Worm (Caenorhabditis elegans) whole organism, early embryonic: ENCODE results near the gene C36C9.12.
"Not testable (repeated sequence)": the region's sequence is repeated elsewhere in the genome, so short reads cannot be mapped to it uniquely, and the experiment has no call there.

ENCODE experiments used
- B0310.2 ChIP-seq: sonication (generic microtip); optimal IDR thresholded peaks from 2 replicates; lab custom pipeline; 2016; ENCODE audit warnings: mild to moderate bottlenecking, missing genetic modification characterization, missing compliant biosample characterization
- F13C5.2 ChIP-seq: sonication (generic microtip); optimal IDR thresholded peaks from 2 replicates; lab custom pipeline; 2017; ENCODE audit warnings: mild to moderate bottlenecking, missing genetic modification characterization, inconsistent platforms, missing compliant biosample characterization
- aly-1 ChIP-seq: sonication (generic microtip); optimal IDR thresholded peaks from 2 replicates; lab custom pipeline; 2016; ENCODE audit warnings: missing genetic modification characterization, missing compliant biosample characterization
- ama-1 ChIP-seq: fragments of 150-350 bp; optimal IDR thresholded peaks from 2 replicates; lab custom pipeline; 2014
- ceh-13 ChIP-seq: fragments of 200-800 bp; sonication (Bioruptor generic); optimal IDR thresholded peaks from 2 replicates; lab custom pipeline; 2018; ENCODE audit warnings: mild to moderate bottlenecking, missing genetic modification characterization, missing compliant biosample characterization
- ceh-36 ChIP-seq: sonication (generic microtip); optimal IDR thresholded peaks from 2 replicates; lab custom pipeline; 2016; ENCODE audit warnings: missing genetic modification characterization, inconsistent platforms, missing compliant biosample characterization
- ets-7 ChIP-seq: sonication (generic microtip); optimal IDR thresholded peaks from 2 replicates; lab custom pipeline; 2016; ENCODE audit warnings: missing genotype, missing genetic modification characterization, missing compliant biosample characterization
- flt-1 ChIP-seq: fragments of 200-800 bp; sonication (Bioruptor generic); IDR thresholded peaks from 2 replicates; pipeline ENCODE4 v1.3.6; 2022; ENCODE audit warnings: missing genetic modification characterization, missing compliant biosample characterization
- hmbx-1 ChIP-seq: sonication (generic microtip); optimal IDR thresholded peaks from 2 replicates; lab custom pipeline; 2016; ENCODE audit warnings: mild to moderate bottlenecking, missing genetic modification characterization, missing compliant biosample characterization
- hmg-4 ChIP-seq: fragments of 200-800 bp; sonication (Bioruptor generic); optimal IDR thresholded peaks from 2 replicates; lab custom pipeline; 2018; ENCODE audit warnings: mild to moderate bottlenecking, missing genetic modification characterization, missing compliant biosample characterization
- hnd-1 ChIP-seq: sonication (generic microtip); optimal IDR thresholded peaks from 2 replicates; lab custom pipeline; 2016; ENCODE audit warnings: missing genetic modification characterization, missing compliant biosample characterization
- pes-1 ChIP-seq: fragments of 200-800 bp; sonication (Bioruptor generic); IDR thresholded peaks from 2 replicates; pipeline ENCODE4 v1.3.6; 2022; ENCODE audit warnings: missing genetic modification reagents, missing genetic modification characterization, missing compliant biosample characterization
- scrt-1 ChIP-seq: fragments of 200-800 bp; sonication (Bioruptor generic); IDR thresholded peaks from 2 replicates; pipeline ENCODE4 v1.3.6; 2022; ENCODE audit warnings: missing genetic modification characterization, missing compliant biosample characterization
- sea-1 ChIP-seq: fragments of 200-800 bp; sonication (Bioruptor generic); conservative IDR thresholded peaks from 2 replicates; pipeline ENCODE4 v1.3.6; 2022; ENCODE audit warnings: missing genetic modification characterization, missing compliant biosample characterization
- tbx-11 ChIP-seq: fragments of 200-800 bp; sonication (Bioruptor generic); IDR thresholded peaks from 2 replicates; pipeline ENCODE4 v1.3.6; 2022; ENCODE audit warnings: missing genetic modification characterization, missing compliant biosample characterization
- tbx-37 ChIP-seq: fragments of 200-800 bp; sonication (Bioruptor generic); conservative IDR thresholded peaks from 2 replicates; pipeline ENCODE4 v1.3.6; 2022; ENCODE audit warnings: missing genetic modification reagents, missing genetic modification characterization, missing compliant biosample characterization
- tra-4 ChIP-seq: sonication (generic microtip); optimal IDR thresholded peaks from 2 replicates; lab custom pipeline; 2017; ENCODE audit warnings: missing genetic modification characterization, missing compliant biosample characterization

C36C9.12 gene

DNA sequence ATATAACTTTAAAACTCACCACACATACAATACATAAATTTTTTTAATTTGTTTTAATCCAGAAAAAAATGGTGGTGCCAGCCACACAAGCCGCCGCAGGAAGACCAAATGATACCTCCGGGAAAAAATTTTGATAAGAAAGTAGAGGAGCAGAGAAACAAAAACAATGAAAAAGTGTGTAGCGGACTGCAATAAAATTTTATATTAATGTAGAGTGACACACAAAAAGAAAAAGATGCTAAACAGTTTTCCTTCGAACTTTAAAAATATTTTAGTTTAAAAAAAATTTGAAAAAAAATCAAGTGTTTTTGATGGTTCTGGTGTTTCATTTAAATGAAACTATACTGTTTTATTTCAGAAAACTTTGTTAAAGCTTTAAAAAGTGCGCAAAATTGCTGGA, at the start of gene C36C9.12:
TSS of gene C36C9.12 (minus strand) at position 101 of the 400 bp plus-strand sequence.
- not testable (repeated sequence) for TF ChIP-seq ceh-13 (GFP tag; lab: Kevin White, UChicago); ets-7 (tag; lab: Kevin White, UChicago); tra-4 (tag; lab: Kevin White, UChicago)

DNA sequence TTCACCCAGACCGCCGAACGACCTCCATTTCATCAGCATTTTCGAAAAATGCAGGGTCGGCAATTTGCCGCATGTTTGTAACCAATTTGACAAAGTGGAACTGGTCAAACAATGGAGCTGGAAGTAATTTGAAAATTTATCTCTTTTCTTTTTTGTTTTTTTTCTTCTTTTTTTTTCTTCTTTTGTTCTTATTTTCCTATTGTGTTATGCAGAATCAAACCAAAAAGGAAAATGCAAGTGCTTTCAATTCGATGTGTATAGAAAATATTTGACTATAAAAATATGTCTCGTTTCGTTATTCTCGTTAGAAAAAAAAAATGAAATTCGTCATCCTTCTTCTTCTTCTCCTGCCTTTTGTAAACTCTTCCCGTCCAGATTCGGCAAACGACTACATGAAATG, 47.7 kb upstream of the C36C9.12 start, which contains the start of gene F07G6.10:
TSS of gene F07G6.10 (plus strand) at position 301 of the 400 bp plus-strand sequence.
- TF ChIP-seq tra-4 (tag; lab: Kevin White, UChicago) (no peak), sea-1 (GFP tag; lab: Robert Waterston, UW) (no peak), tbx-37 (GFP tag; lab: Robert Waterston, UW) (no peak), hnd-1 (tag; lab: Kevin White, UChicago) (no peak), scrt-1 (GFP tag; lab: Robert Waterston, UW) (no peak), B0310.2 (tag; lab: Kevin White, UChicago) (no peak), ets-7 (tag; lab: Kevin White, UChicago) (no peak), aly-1 (no peak), ceh-13 (GFP tag; lab: Kevin White, UChicago) (no peak), hmbx-1 (tag; lab: Kevin White, UChicago) (no peak), pes-1 (GFP tag; lab: Robert Waterston, UW) (no peak), flt-1 (GFP tag; lab: Robert Waterston, UW) (no peak), ama-1 (lab: Kevin White, UChicago) (no peak), F13C5.2 (no peak), hmg-4 (no peak), tbx-11 (GFP tag; lab: Robert Waterston, UW) (no peak), ceh-36 (no peak)

DNA sequence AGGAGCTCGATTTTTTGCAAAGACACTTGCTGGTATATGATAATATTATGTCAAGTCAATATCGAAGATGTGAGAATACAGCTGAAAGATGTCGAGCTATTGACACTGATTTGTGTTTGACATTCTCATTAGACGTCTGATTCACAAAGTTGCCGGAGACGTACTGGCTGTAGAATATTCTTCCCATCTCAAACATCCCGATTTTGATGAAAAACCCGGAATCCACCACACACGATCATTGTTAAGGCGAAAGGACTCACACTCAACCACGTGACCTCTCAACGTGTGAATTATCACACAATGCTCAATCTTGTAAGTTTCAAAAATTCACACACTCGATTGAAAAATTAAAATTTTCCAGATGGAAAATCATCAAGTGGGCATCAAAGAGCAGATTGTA, 46.0 kb upstream of the C36C9.12 start, which contains the start of gene F07G6.12:
TSS of gene F07G6.12 (plus strand) at position 301 of the 400 bp plus-strand sequence.
- TF ChIP-seq ama-1 (lab: Kevin White, UChicago) (no peak), sea-1 (GFP tag; lab: Robert Waterston, UW) (no peak), pes-1 (GFP tag; lab: Robert Waterston, UW) (no peak), tbx-11 (GFP tag; lab: Robert Waterston, UW) (no peak), hmbx-1 (tag; lab: Kevin White, UChicago) (no peak)

DNA sequence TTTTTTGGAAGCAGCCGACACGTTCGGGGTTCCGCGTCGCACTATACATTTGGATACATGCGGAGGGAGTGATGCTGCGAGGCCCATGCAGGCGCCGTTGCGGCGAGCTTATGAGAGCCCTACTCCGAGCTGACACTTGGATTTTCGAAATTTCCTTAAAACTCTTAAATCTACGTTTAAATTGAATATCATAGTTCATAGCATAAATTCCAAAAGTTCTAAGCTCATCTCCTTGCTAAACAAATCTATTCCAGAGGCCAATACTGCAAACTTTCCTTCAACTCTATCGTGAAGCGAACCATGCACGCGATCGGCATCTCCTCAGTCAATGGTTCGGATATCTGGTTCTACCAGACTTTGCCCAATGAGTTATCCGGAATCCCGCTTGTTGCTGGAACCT, 39.7 kb upstream of the C36C9.12 start, which contains the start of gene dgn-3:
TSS of gene dgn-3 (plus strand) at position 301 of the 400 bp plus-strand sequence.
- TF ChIP-seq ceh-13 (GFP tag; lab: Kevin White, UChicago), result no peak
- TF ChIP-seq aly-1, result no peak
- no peak for TF ChIP-seq scrt-1 (GFP tag; lab: Robert Waterston, UW)
- TF ChIP-seq B0310.2 (tag; lab: Kevin White, UChicago), result no peak
- no peak for TF ChIP-seq ceh-36
- TF ChIP-seq ets-7 (tag; lab: Kevin White, UChicago), result no peak
- no peak for TF ChIP-seq hmbx-1 (tag; lab: Kevin White, UChicago)
- no peak for TF ChIP-seq flt-1 (GFP tag; lab: Robert Waterston, UW)
- no peak for TF ChIP-seq hmg-4
- TF ChIP-seq tbx-11 (GFP tag; lab: Robert Waterston, UW), result no peak
- TF ChIP-seq F13C5.2, result no peak
- no peak for TF ChIP-seq pes-1 (GFP tag; lab: Robert Waterston, UW)
- TF ChIP-seq tra-4 (tag; lab: Kevin White, UChicago), result no peak
- no peak for TF ChIP-seq hnd-1 (tag; lab: Kevin White, UChicago)
- TF ChIP-seq tbx-37 (GFP tag; lab: Robert Waterston, UW), result no peak
- TF ChIP-seq ama-1 (lab: Kevin White, UChicago), result no peak
- TF ChIP-seq sea-1 (GFP tag; lab: Robert Waterston, UW), result no peak

DNA sequence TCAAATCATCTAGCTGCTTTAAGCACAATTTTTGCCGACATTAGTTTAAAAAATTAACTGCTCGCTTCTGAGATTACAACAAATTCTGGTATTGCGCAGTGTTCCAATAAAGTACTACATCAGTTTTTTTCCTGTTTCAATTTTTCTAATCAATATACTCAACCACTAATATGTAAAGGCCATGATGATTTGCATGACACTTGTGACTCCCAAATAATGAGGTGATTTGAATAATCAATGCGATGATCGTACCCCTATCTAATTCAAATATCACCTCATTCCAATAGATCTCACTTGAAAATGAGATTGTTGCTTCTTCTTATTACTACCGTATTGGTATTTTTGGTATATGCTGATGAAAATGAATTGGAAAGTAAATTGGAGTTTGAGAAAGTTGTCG, 37.2 kb upstream of the C36C9.12 start, which contains the start of gene F07G6.2:
TSS of gene F07G6.2 (plus strand) at position 301 of the 400 bp plus-strand sequence.
- TF ChIP-seq hmg-4, result no peak
- no peak for TF ChIP-seq hnd-1 (tag; lab: Kevin White, UChicago)
- TF ChIP-seq aly-1, result no peak
- TF ChIP-seq ets-7 (tag; lab: Kevin White, UChicago), result no peak
- TF ChIP-seq ceh-36, result no peak
- TF ChIP-seq F13C5.2, result no peak
- no peak for TF ChIP-seq tbx-37 (GFP tag; lab: Robert Waterston, UW)
- no peak for TF ChIP-seq hmbx-1 (tag; lab: Kevin White, UChicago)
- TF ChIP-seq ceh-13 (GFP tag; lab: Kevin White, UChicago), result no peak
- TF ChIP-seq scrt-1 (GFP tag; lab: Robert Waterston, UW), result no peak
- TF ChIP-seq ama-1 (lab: Kevin White, UChicago), result no peak
- no peak for TF ChIP-seq B0310.2 (tag; lab: Kevin White, UChicago)
- TF ChIP-seq pes-1 (GFP tag; lab: Robert Waterston, UW), result no peak
- TF ChIP-seq sea-1 (GFP tag; lab: Robert Waterston, UW), result no peak
- no peak for TF ChIP-seq flt-1 (GFP tag; lab: Robert Waterston, UW)
- no peak for TF ChIP-seq tbx-11 (GFP tag; lab: Robert Waterston, UW)
- TF ChIP-seq tra-4 (tag; lab: Kevin White, UChicago), result no peak

DNA sequence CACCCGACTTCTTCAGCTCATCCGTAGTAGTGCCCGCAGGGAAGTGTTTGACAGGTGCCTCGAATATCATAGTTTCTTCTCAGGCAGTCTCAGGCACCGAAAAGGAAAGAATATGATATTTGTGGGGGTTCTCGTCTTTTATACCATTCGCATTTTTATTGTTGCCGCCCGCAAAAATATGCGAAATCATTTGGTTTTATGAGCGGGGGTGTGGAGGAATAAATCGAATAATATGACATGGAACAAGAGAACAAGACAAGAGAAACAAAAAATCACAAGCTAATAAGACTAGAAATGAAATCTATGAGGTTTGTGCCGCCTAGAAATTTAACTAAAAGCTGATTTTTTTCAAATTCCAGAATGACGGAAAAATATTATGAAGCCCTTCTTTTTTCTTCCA, 30.5 kb upstream of the C36C9.12 start, which contains the start of gene F07G6.8:
TSS of gene F07G6.8 (minus strand) at position 101 of the 400 bp plus-strand sequence.
- TF ChIP-seq tra-4 (tag; lab: Kevin White, UChicago) (no peak), scrt-1 (GFP tag; lab: Robert Waterston, UW) (no peak), hmg-4 (no peak), F13C5.2 (no peak), aly-1 (no peak), pes-1 (GFP tag; lab: Robert Waterston, UW) (no peak), hnd-1 (tag; lab: Kevin White, UChicago) (no peak), ceh-36 (no peak)

DNA sequence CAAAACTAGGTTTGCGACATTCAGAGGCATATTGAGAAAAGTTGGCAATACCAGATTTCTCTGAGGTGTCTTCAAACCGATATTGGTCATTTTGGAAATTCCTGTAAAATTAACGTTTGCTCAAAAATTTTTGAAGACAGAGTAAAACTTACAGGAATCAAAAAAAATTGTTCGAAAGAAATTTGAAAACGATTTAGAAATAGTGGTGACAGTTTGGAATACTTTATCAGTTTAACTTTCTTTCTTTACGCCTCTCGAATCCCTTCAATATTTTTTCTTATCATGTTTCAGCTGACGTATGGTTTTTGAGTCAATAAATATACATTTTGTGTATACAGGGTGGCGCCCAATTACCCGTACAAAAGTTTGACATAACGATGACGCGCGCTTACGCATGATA, 28.6 kb upstream of the C36C9.12 start, which contains the start of gene fbxa-53:
TSS of gene fbxa-53 (minus strand) at position 101 of the 400 bp plus-strand sequence.
- TF ChIP-seq ama-1 (lab: Kevin White, UChicago), result no peak
- no peak for TF ChIP-seq B0310.2 (tag; lab: Kevin White, UChicago)
- TF ChIP-seq tbx-11 (GFP tag; lab: Robert Waterston, UW), result no peak
- no peak for TF ChIP-seq aly-1
- TF ChIP-seq sea-1 (GFP tag; lab: Robert Waterston, UW), result no peak
- no peak for TF ChIP-seq hnd-1 (tag; lab: Kevin White, UChicago)
- TF ChIP-seq ceh-36, result no peak
- no peak for TF ChIP-seq hmbx-1 (tag; lab: Kevin White, UChicago)
